Fruit fly (Drosophila melanogaster) ovary, adult (tissue): Measurements from ENCODE around the gene CG42819.

ENCODE experiments used
- CG17801 ChIP-seq: fragments of 200-800 bp; optimal IDR thresholded peaks from 2 replicates; lab custom pipeline; 2019; ENCODE audit warnings: missing biosample characterization, mild to moderate bottlenecking, missing genetic modification characterization, moderate library complexity; ENCODE audit not compliant: partially characterized antibody

Gene CG42819

DNA sequence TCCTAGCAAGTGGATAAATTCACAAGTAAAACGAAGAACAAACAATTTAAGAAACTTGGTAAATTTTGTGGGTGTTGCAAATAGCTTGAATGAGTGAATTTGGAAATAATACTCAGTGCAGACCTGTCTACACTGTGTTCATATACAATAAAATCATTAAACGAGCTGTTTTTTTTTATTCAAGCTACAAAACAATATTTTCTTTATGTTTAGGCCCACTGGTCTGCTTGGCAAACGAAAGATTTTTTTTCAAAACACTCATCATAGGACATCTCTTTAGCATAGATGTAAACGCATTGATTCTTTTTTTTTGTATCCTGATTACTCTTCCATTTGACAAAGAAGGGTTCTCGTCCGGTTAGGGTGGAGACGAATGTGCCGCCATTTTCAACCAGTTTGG lies 3.2 kb upstream of the CG42819 start, which contains the start of gene CG42820:
Gene CG42820, minus strand, starts transcription at position 101 of the 400 bp plus-strand sequence.
- no peak for TF ChIP-seq CG17801 (GFP tag; lab: Kevin White, UChicago)

DNA sequence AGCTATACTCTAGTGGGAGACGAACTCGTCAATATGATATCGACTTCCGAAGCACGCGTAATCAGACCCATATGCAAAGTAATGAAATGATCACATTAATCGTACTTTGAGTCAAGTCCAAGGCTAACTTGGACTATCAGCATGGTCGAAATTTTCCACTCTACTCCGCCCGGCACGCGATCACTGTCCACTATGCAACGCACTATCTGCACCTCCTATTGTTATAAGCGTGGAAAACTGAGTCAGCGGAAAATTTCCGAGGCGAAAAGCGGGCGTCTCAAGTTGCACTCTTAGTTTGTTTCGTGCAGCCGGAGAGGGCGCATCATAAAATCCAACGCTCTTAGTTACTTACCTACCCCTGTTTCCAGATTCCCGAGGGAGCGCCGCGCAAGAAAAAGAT lies 3.3 kb downstream of the CG42819 start:
- no peak for TF ChIP-seq CG17801 (GFP tag; lab: Kevin White, UChicago)

DNA sequence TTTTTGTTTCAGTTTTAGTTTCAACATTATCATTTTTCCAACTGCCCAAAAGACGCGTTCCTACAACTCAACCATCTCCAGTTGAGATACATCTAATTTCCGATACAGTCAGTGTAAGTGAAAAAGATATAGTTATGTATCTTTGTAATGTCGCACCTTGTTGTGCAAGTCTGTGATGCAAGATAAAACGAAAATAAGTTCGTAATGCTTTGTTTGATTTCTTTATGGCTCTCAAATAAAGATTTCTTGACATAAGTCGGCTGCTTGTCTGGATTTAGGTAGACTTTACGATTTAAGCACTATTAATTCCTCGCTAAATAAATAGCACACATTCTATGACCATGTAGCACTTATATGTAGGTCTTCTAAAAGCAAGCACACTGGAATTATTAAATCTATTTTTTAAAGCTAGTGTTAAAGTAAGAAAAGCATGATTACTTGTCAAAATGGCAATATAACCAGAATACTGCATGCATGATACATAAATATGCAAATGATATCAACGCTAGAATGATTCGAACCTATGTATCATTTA lies 4.1 kb downstream of the CG42819 start:
- no peak for TF ChIP-seq CG17801 (GFP tag; lab: Kevin White, UChicago)

DNA sequence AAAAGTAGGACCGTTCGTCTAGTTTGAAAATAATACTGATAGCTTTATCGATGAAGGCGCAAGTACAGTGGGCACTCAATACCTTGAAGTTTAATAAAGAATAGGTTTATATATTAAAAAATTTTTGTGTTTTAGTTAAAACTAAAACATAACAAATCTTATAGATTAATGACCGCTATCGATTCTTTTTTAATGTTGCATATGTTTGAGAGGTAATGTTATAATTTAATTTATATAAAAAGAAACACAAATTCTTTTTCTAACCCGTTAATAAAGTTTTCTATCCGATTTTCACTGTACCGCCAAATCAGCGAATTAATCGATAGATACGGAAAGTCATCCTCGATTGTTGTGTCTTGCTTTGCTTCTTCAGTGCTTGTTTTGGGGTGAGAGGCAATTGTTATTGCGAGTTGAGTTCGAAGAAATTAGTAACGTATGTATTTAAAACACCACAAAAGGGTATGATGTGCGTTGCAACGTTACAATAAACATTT lies 5.0 kb downstream of the CG42819 start, which contains the start of the genes Dad1 and CG13384:
Gene Dad1, minus strand, starts transcription at position 30 of the 494 bp plus-strand sequence.
Gene CG13384, plus strand, starts transcription at position 348 of the 494 bp plus-strand sequence.
- peak; percentile 98 for TF ChIP-seq CG17801 (GFP tag; lab: Kevin White, UChicago)

DNA sequence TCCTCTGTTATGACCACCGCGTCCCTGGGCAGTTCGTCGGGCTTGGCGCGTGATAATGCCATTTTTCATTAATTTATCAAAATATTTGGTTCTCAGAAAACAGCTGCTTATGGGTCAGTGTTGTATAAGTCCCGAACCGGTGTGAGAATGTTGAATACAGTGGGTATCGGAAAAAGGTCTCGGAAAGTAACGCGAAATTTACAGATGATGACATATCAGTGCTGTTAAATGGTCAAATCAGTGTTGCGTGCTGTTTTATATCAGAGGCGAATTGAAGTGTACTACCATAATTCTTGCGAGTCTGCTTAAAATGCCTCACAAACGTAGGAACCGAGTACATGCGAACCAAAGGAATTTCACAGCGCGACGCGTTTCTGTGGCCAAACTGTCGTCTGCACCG lies 6.5 kb downstream of the CG42819 start, which contains the start of the genes CG13392 and Rcd4:
Gene CG13392, minus strand, starts transcription at position 162 of the 400 bp plus-strand sequence.
Gene Rcd4, plus strand, starts transcription at position 216 of the 400 bp plus-strand sequence.
- peak; percentile 63 for TF ChIP-seq CG17801 (GFP tag; lab: Kevin White, UChicago)

DNA sequence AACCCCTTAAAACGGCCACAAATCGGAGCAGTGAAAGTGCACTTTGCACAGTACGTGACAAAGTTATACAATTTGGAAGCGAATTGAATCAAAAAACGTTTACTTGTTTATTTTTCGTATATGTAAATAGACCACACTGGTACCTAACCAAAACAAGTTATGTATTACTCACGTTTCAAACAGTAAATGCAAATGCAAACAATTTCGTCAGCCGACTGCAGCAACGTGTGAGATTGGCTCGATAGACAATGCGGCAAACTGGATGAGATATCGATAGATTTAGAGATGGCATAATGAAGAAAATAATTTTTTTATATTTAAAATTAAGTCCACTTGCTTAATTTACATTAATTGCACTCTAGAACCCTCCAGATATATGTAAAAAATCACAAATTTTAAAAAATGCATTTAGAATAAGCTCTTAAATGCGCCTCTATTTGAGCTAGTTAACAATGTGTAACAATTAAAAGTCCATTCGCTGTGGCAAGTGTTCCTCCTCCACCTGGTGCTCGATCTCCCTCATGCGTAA lies 7.6 kb downstream of the CG42819 start, which contains the start of gene AlaRS:
Gene AlaRS, minus strand, starts transcription at position 257 of the 529 bp plus-strand sequence.
- peak; percentile 72 for TF ChIP-seq CG17801 (GFP tag; lab: Kevin White, UChicago)

DNA sequence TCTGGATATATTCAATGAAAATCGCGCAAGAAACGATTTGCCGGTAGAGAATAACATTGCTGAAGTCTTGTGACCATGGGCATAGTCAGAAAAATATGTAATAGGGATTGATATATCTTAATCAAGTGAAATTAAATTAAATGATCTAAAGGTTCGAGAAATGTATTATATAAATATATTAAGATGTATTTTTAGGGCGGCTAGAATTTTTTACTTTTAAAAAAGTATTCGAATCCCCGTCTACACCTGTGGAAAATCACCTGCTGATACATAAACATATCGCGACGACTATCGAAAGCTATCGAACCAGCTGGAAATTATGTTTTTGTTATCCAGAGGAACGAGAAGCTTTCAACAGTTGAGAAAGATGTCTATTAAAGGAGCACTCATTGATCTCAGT lies 12.4 kb downstream of the CG42819 start, which contains the start of the genes CG13390 and CG17294:
Gene CG13390, minus strand, starts transcription at position 81 of the 400 bp plus-strand sequence.
Gene CG17294, plus strand, starts transcription at position 319 of the 400 bp plus-strand sequence.
- TF ChIP-seq CG17801 (GFP tag; lab: Kevin White, UChicago), result peak; percentile 100

DNA sequence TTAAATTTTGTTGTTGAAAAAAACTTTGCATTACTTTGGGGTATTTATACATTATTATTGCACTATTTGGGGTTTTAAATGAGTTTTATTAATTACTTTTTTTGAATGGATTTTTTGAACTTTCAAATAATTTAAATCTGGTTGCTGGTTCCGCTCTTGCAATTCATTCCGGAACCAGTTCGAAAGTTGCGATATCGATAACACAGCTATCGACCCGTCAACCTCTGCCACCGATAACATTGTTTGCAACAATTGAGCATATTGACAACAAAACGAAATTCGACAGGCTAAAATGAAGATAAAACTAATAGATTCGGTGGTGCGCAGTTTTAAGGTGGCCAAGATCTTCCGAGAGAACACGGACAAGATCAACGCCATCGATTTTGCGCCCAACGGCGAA lies 14.9 kb downstream of the CG42819 start, which contains the start of gene Wdr82:
Gene Wdr82, plus strand, starts transcription at position 227 of the 400 bp plus-strand sequence.
- peak; percentile 12 for TF ChIP-seq CG17801 (GFP tag; lab: Kevin White, UChicago)

DNA sequence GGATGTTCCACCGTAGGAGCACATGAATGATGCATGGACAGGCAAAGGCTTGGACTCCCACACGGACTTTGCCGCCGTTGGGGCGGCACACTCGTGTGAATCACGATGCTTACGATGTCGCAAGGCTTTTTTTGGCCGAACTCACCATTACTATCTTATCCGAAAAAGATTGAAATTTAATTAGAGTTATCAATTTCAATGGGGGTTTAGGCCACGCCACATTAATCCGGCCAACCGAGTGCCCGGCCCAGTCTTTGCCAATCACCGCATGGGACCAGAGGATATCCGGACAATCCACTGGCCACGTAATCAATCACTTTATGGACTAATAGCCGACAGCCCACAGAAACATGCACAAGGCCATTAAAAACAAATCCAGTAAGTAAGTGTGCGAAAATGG lies 16.9 kb downstream of the CG42819 start:
- no peak for TF ChIP-seq CG17801 (GFP tag; lab: Kevin White, UChicago)

DNA sequence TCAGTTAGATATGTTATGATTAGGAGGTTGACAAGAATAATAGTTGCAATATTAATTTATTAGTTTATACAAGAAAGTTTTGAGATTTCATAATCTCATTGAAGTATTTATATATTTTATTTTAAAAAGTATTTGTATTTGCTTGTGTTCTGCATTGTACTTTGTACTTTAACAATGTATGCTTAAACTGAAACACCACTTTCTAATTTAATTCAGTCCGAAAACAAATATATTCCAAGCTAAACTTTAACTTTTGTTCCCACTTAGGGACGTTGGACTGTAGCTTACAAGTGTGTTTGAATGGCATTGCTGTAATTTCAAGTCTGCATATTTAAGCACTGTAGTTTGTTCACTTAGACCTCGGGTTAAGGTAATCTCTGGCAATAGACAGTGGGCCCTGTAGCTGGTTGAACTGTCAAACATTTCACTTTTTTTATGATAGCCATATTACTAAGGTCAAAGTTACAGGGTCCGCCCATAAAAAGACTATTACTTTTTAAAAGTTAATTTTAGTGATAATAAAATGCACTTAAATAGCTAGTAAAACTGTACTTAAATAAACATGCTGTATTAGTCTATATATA lies 17.7 kb downstream of the CG42819 start:
- TF ChIP-seq CG17801 (GFP tag; lab: Kevin White, UChicago), result peak; percentile 49

DNA sequence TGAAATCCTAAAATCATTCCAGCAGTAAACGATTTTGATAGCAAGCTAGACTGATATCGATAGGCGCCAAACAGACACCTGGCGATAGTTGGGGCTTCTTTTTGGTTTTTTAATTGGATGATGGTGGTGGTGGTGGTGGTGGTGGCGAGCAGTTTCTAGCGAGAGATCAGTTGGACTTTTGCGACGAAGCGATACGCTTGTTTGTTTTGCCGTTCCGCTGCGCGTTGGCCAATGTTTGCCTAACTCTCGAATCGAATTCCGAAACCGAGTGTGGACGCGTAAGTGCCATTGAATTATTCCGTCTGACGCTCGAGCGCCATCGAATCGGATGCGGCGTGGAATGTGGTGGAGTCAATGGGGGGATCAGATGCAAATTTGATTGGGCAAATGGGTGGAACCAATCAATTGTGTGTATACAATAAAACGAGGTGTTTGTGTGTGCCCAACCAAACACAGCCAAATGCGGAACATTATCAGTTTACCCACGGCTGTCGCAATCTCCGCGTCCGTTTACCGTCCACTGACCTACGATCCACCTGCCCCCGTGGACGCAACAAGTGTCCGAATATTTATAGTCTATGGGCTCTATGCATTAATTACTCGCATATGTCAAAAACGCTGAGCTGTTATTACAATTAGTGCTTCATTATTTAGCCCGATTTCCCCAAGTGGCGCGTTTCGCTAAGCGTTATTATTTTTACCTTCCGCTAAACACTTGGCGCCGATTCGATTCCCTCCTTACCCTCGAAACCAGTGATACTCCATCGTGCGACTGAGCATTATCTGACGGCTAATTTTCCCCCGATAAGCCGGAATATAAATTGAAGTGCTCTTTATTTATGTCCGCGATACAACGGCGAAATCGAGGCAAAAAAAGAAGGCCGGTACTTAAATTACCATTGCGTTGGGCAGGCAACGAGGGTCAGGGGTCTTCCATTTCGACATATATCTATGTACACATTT lies 18.5 kb downstream of the CG42819 start, which contains the start of gene CG17292:
Gene CG17292, plus strand, starts transcription at position 91 of the 963 bp plus-strand sequence.
- TF ChIP-seq CG17801 (GFP tag; lab: Kevin White, UChicago), result peak; percentile 80

DNA sequence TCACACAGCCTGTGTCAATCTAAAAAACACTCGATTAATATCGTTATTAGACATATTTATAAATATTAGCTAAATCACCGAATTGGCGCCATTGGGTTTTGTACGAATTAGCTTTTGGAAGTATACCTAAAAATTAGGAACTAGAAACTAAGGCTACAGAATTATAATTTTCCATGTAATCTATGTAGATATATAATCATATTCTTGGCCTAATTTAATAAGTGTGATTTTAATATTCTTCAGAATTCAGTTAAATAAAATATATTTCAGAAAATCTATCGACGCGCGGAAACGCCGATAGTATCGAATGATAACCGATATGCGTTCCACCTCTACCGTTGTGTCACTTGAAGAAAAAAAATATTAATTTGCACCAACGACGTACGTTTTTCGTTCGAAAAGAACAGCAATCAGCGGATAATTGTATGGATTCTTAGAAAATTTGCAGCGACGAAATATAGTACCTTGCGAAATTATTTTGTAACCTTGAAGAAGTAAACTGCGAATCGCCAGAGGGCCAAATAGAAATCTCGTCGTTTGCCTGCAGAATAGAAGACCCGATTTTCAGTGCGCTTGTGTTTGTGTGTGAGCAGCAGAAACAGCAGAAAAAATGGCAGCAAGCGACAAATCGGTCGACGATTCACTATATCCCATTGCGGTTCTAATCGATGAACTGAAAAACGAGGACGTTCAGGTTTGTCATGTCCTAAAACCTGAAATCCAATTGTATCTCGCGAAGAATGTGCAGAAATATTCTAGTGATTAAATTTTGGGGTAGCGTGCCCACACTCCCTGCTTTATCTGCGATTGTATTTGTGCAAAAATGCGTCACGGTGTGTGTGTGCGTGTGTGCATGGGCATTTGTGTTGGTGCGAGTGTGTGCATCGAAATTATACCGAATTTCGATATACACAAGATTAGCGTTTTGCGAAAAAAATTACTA lies 23.2 kb downstream of the CG42819 start, which contains the start of gene Pp2A-29B:
Gene Pp2A-29B, plus strand, starts transcription at position 338 of the 943 bp plus-strand sequence.
- TF ChIP-seq CG17801 (GFP tag; lab: Kevin White, UChicago), result peak; percentile 32
